Fruit fly (Drosophila melanogaster) S2 (cell line): ENCODE measurements around the gene Ilp3.

Experiments used
- CG8478 ChIP-seq: fragments of >200 bp; optimal IDR thresholded peaks from 2 replicates; lab custom pipeline; 2018
- CTCF ChIP-seq, 2 experiments: fragments of >200 bp; optimal IDR thresholded peaks; 2 replicates each; lab custom pipeline; 2018

DNA sequence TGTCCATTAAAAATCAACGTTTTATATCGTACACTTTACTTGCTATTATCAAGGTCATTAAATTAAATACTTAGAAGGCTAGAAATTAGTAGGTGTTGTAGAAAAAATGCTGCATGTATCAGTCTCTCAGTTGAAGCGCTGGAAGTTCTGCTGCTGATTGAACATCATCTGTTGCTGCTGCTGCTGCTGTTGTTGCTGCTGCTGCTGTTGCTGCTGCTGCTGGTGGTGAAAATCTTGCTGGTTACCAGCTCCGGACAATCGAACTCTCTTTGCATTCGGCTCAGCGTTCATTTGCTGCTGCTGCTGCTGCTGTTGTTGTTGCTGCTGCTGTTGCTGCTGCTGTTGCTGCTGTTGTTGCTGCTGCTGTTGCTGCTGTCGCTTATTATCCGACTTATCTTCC, 35.1 kb upstream of the Ilp3 start:
- TF ChIP-seq CTCF (optimal IDR thresholded peaks at IDR 0.05; lab: Kevin White, UChicago) (no peak), CG8478 (lab: Kevin White, UChicago) (no peak)
